Worm (Caenorhabditis elegans) whole organism, late embryonic: ENCODE measurements around the gene srt-32.

ENCODE experiments used
- K02D7.2 ChIP-seq: sonication (generic microtip); optimal IDR thresholded peaks from 2 replicates; lab custom pipeline; 2017; ENCODE audit warnings: mild to moderate bottlenecking, missing genetic modification characterization, missing compliant biosample characterization
- K09A11.1 ChIP-seq: sonication (generic microtip); optimal IDR thresholded peaks from 2 replicates; lab custom pipeline; 2017; ENCODE audit warnings: antibody characterized with exemption, mild to moderate bottlenecking, missing genetic modification characterization, missing compliant biosample characterization; ENCODE audit not compliant: insufficient read depth
- ahr-1 ChIP-seq: sonication (generic microtip); optimal IDR thresholded peaks from 2 replicates; lab custom pipeline; 2016; ENCODE audit warnings: missing genetic modification characterization, missing compliant biosample characterization
- ceh-2 ChIP-seq: sonication (generic microtip); optimal IDR thresholded peaks from 2 replicates; lab custom pipeline; 2016; ENCODE audit warnings: missing genotype, missing genetic modification characterization, missing compliant biosample characterization
- ceh-24 ChIP-seq: sonication (generic microtip); optimal IDR thresholded peaks from 2 replicates; lab custom pipeline; 2016; ENCODE audit warnings: mild to moderate bottlenecking, missing genetic modification characterization, missing compliant biosample characterization
- ceh-30 ChIP-seq: fragments of 150-350 bp; optimal IDR thresholded peaks from 2 replicates; lab custom pipeline; 2014; ENCODE audit warnings: missing biosample characterization, missing genetic modification characterization
- ceh-45 ChIP-seq: fragments of 200-800 bp; sonication (Bioruptor generic); IDR thresholded peaks from 2 replicates; pipeline ENCODE4 v1.3.6; 2022; ENCODE audit warnings: missing genetic modification reagents, missing genetic modification characterization, missing compliant biosample characterization
- ceh-48 ChIP-seq: sonication (generic microtip); optimal IDR thresholded peaks from 2 replicates; lab custom pipeline; 2016; ENCODE audit warnings: missing genetic modification characterization, inconsistent platforms, missing compliant biosample characterization
- dve-1 ChIP-seq: sonication (generic microtip); optimal IDR thresholded peaks from 2 replicates; lab custom pipeline; 2017; ENCODE audit warnings: antibody characterized with exemption, mild to moderate bottlenecking, missing genetic modification characterization, missing compliant biosample characterization
- elt-2 ChIP-seq: sonication (generic microtip); optimal IDR thresholded peaks from 2 replicates; lab custom pipeline; 2016; ENCODE audit warnings: missing genetic modification reagents, missing genetic modification characterization, missing compliant biosample characterization
- elt-4 ChIP-seq: sonication (generic microtip); optimal IDR thresholded peaks from 2 replicates; lab custom pipeline; 2016; ENCODE audit warnings: missing genetic modification characterization, missing compliant biosample characterization
- fax-1 ChIP-seq: sonication (generic microtip); optimal IDR thresholded peaks from 2 replicates; lab custom pipeline; 2016; ENCODE audit warnings: missing genotype, missing genetic modification characterization, missing compliant biosample characterization
- fkh-6 ChIP-seq: sonication (generic microtip); optimal IDR thresholded peaks from 2 replicates; lab custom pipeline; 2016; ENCODE audit warnings: missing genetic modification characterization, missing compliant biosample characterization
- hlh-13 ChIP-seq: fragments of 200-800 bp; sonication (Bioruptor generic); optimal IDR thresholded peaks from 2 replicates; lab custom pipeline; 2018; ENCODE audit warnings: mild to moderate bottlenecking, missing genetic modification characterization, missing compliant biosample characterization
- hlh-6 ChIP-seq: sonication (generic microtip); optimal IDR thresholded peaks from 2 replicates; lab custom pipeline; 2016; ENCODE audit warnings: missing genotype, missing genetic modification characterization, missing compliant biosample characterization
- hlh-8 ChIP-seq: sonication (generic microtip); optimal IDR thresholded peaks from 2 replicates; lab custom pipeline; 2016; ENCODE audit warnings: missing genotype, missing genetic modification characterization, missing compliant biosample characterization
- lin-11 ChIP-seq: fragments of 200-800 bp; sonication (Bioruptor generic); optimal IDR thresholded peaks from 2 replicates; lab custom pipeline; 2018; ENCODE audit warnings: mild to moderate bottlenecking, missing genetic modification characterization, missing compliant biosample characterization
- madf-2 ChIP-seq: sonication (generic microtip); optimal IDR thresholded peaks from 2 replicates; lab custom pipeline; 2017; ENCODE audit warnings: missing genetic modification characterization, missing compliant biosample characterization
- nfya-1 ChIP-seq: sonication (generic microtip); optimal IDR thresholded peaks from 2 replicates; lab custom pipeline; 2017; ENCODE audit warnings: missing genetic modification characterization, mild to moderate bottlenecking, missing compliant biosample characterization, antibody characterized with exemption, moderate library complexity
- nhr-232 ChIP-seq: sonication (generic microtip); optimal IDR thresholded peaks from 2 replicates; lab custom pipeline; 2016; ENCODE audit warnings: missing genetic modification characterization, missing compliant biosample characterization
- npax-4 ChIP-seq: sonication (generic microtip); optimal IDR thresholded peaks from 2 replicates; lab custom pipeline; 2016; ENCODE audit warnings: missing genetic modification characterization, missing compliant biosample characterization
- odd-2 ChIP-seq: sonication (generic microtip); optimal IDR thresholded peaks from 2 replicates; lab custom pipeline; 2017; ENCODE audit warnings: antibody characterized with exemption, mild to moderate bottlenecking, missing genetic modification characterization, missing compliant biosample characterization
- pha-2 ChIP-seq: sonication (generic microtip); optimal IDR thresholded peaks from 2 replicates; lab custom pipeline; 2017; ENCODE audit warnings: mild to moderate bottlenecking, missing genetic modification characterization, missing compliant biosample characterization
- pha-4 ChIP-seq: fragments of 150-350 bp; optimal IDR thresholded peaks from 2 replicates; lab custom pipeline; 2018; ENCODE audit warnings: missing biosample characterization, missing genetic modification reagents, missing genetic modification characterization
- rnt-1 ChIP-seq: sonication (generic microtip); optimal IDR thresholded peaks from 2 replicates; lab custom pipeline; 2016; ENCODE audit warnings: missing genetic modification characterization, missing compliant biosample characterization
- unc-55 ChIP-seq: sonication (generic microtip); optimal IDR thresholded peaks from 2 replicates; lab custom pipeline; 2017; ENCODE audit warnings: missing biosample characterization, missing genetic modification reagents, missing genetic modification characterization
- zip-5 ChIP-seq: sonication (generic microtip); optimal IDR thresholded peaks from 2 replicates; lab custom pipeline; 2016; ENCODE audit warnings: missing genetic modification characterization, missing compliant biosample characterization

The srt-32 gene

ce11 chrV:14585351-14585750 lies 25.9 kb downstream of the srt-32 start, which contains the start of gene Y40H4A.2:
Gene Y40H4A.2, minus strand, starts transcription at chrV:14585451.
- TF ChIP-seq zip-5 (tag; lab: Kevin White, UChicago), result no peak

DNA sequence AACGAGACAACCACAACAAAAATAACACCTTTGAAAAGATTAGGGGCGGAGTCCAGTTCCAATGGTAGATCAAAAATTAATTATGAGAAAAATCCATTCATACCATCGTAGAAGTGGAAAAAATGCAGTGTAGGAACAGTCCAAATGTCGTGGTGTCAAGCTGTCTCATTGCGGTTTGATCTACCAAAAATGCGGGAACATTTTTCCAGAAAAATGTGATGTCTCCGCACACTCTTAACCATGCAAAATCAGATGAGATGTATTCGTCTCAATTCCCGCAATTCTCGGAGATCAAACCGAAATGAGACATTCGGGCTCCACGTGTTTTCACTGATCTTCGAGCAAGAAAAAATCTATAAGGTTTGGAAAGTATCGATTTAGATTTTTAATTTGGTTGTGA lies 34.7 kb downstream of the srt-32 start:
- TF ChIP-seq nfya-1, result no peak
- no peak for TF ChIP-seq fax-1 (tag; lab: Kevin White, UChicago)

DNA sequence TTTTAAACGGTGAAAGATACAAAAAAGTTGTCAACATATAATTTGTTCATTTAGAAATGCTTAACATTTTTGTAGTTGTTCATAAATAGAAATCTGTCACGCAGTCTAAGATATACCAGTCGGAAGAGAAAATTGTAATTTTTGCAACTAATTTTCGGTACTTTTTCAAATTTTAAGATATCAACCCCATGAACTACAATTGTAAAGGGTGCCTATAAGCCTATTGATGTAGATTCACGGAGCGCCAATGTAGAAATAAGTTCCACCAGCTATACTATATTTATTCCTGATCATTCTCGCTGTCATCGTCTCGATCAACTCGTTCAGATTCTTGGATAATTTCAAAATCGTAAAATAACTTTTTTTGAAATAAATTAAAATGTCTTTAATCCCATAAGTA lies 35.5 kb downstream of the srt-32 start:
- TF ChIP-seq ceh-48 (tag; lab: Kevin White, UChicago) (no peak), pha-2 (no peak), ceh-2 (tag; lab: Kevin White, UChicago) (no peak), elt-4 (no peak), npax-4 (tag; lab: Kevin White, UChicago) (no peak), lin-11 (tag; lab: Kevin White, UChicago) (no peak), unc-55 (GFP tag; lab: Kevin White, UChicago) (no peak), odd-2 (no peak), ahr-1 (no peak)
- TF ChIP-seq, all 69 proteins: peak for 0

ce11 chrV:14595984-14596383 lies 36.6 kb downstream of the srt-32 start:
- no peak for TF ChIP-seq hlh-6
- TF ChIP-seq elt-2 (tag; lab: Kevin White, UChicago), result peak; percentile 12
- TF ChIP-seq, all 69 proteins: peak for 1

ce11 chrV:14597005-14597680 lies 37.7 kb downstream of the srt-32 start, which contains the start of gene pes-9:
Gene pes-9, minus strand, starts transcription at chrV:14597034.
- TF ChIP-seq ceh-45 (GFP tag; lab: Robert Waterston, UW), result no peak
- TF ChIP-seq, all 69 proteins: peak for 0

DNA sequence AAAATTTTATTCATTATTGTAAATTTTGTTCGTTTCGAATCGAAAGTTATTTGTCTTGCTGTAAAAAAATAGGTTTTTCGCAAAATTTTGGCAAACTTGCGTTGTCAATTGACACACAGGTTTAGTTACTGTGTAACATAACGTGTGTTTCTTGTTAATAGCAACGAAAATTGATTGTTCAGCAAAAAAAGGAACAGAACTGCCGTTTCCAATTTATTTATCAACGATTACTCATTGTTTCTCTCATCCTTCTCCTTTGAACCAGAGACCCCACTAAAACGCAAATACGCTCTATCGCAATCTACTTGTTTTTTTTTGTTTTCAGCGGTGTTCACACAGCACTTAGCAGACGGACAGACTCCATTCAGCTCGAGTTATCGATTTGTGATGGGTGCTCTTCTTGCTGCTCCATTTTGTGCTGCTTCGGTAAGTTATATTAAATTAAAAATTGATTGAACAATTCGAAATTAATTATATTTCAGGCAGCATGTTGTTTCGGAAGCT lies 38.3 kb downstream of the srt-32 start, which contains the start of gene R11H6.2:
Gene R11H6.2 (plus strand): TSS at position 326 of the 504 bp plus-strand sequence.
- TF ChIP-seq ceh-24, result no peak
- TF ChIP-seq odd-2, result no peak
- TF ChIP-seq dve-1, result no peak
- TF ChIP-seq K09A11.1 (tag; lab: Kevin White, UChicago), result no peak
- no peak for TF ChIP-seq ceh-30
- TF ChIP-seq unc-55 (GFP tag; lab: Kevin White, UChicago), result no peak
- no peak for TF ChIP-seq ceh-48 (tag; lab: Kevin White, UChicago)
- TF ChIP-seq pha-4 (tag; lab: Kevin White, UChicago), result no peak
- no peak for TF ChIP-seq madf-2 (tag; lab: Kevin White, UChicago)
- TF ChIP-seq lin-11 (tag; lab: Kevin White, UChicago), result no peak

DNA sequence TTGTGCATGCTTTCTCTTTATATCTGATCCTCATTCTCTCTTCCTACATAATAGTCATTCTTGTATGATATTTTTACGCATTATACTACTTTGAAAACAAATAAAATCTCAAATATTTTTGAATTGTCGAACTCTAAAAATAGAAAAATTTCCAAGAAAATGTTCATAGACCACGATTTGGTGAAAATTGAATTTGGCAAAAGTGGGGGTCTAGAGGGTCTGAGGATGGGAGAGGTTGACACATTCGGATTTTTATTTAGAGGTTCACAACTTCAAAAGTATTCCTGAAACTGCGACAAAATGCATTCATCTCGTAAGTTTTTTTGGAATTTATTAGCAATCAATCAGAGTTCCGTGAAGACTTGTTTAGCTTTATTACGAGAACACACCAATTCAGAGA lies 40.6 kb downstream of the srt-32 start, which contains the start of gene glb-22:
Gene glb-22 (plus strand): TSS at position 301 of the 400 bp plus-strand sequence.
- TF ChIP-seq rnt-1 (tag; lab: Kevin White, UChicago) (no peak), hlh-13 (GFP tag; lab: Kevin White, UChicago) (no peak), hlh-8 (tag; lab: Kevin White, UChicago) (no peak), nhr-232 (tag; lab: Kevin White, UChicago) (no peak), fkh-6 (tag; lab: Kevin White, UChicago) (no peak), K02D7.2 (tag; lab: Kevin White, UChicago) (no peak)
